Fruit fly (Drosophila melanogaster) whole organism, embryonic: ENCODE results near the gene Vha16-3.

Experiments used
- B-H1 ChIP-seq: fragments of 200-800 bp; sonication (Bioruptor generic); IDR thresholded peaks from 3 replicates; pipeline ENCODE4 v1.3.6; 2022; ENCODE audit warnings: missing biosample characterization, missing genetic modification characterization
- C15 ChIP-seq: fragments of 200-800 bp; sonication (Bioruptor generic); IDR thresholded peaks from 3 replicates; pipeline ENCODE4 v1.3.6; 2022; ENCODE audit warnings: missing biosample characterization, missing genetic modification characterization
- CG10462 ChIP-seq: fragments of 200-800 bp; sonication (Bioruptor generic); optimal IDR thresholded peaks from 2 replicates; lab custom pipeline; 2016; ENCODE audit warnings: missing biosample characterization, missing genetic modification characterization
- CG10979 ChIP-seq: fragments of 200-800 bp; sonication (Bioruptor generic); optimal IDR thresholded peaks from 2 replicates; lab custom pipeline; 2018; ENCODE audit warnings: missing biosample characterization, mild to moderate bottlenecking, missing genetic modification characterization, moderate library complexity
- CG1233 ChIP-seq: fragments of 200-800 bp; sonication (Bioruptor generic); optimal IDR thresholded peaks from 4 replicates; lab custom pipeline; 2018; ENCODE audit warnings: missing biosample characterization, mild to moderate bottlenecking, missing genetic modification characterization
- CG12769 ChIP-seq: fragments of 200-800 bp; sonication (Bioruptor generic); optimal IDR thresholded peaks from 2 replicates; lab custom pipeline; 2019; ENCODE audit warnings: missing biosample characterization, mild to moderate bottlenecking, missing genetic modification characterization, moderate library complexity
- CG15601 ChIP-seq: fragments of 200-800 bp; sonication (Bioruptor generic); optimal IDR thresholded peaks from 3 replicates; lab custom pipeline; 2019; ENCODE audit warnings: missing biosample characterization, mild to moderate bottlenecking, missing genetic modification characterization, moderate library complexity
- CG1602 ChIP-seq: fragments of 200-800 bp; sonication (Bioruptor generic); optimal IDR thresholded peaks from 3 replicates; lab custom pipeline; 2016; ENCODE audit warnings: missing biosample characterization, missing genetic modification characterization
- CG1792 ChIP-seq: fragments of 200-800 bp; sonication (Bioruptor generic); optimal IDR thresholded peaks from 2 replicates; lab custom pipeline; 2016; ENCODE audit warnings: missing biosample characterization, missing genetic modification characterization
- CG32767 ChIP-seq: fragments of 200-800 bp; sonication (Bioruptor generic); IDR thresholded peaks from 2 replicates; pipeline ENCODE4 v1.3.6; 2022; ENCODE audit warnings: missing biosample characterization, missing genetic modification characterization
- CG33557 ChIP-seq: fragments of 200-800 bp; sonication (Bioruptor generic); optimal IDR thresholded peaks from 2 replicates; lab custom pipeline; 2019; ENCODE audit warnings: missing biosample characterization, mild to moderate bottlenecking, missing genetic modification characterization, moderate library complexity
- CG4424 ChIP-seq: fragments of 200-800 bp; sonication (Bioruptor generic); optimal IDR thresholded peaks from 3 replicates; lab custom pipeline; 2016; ENCODE audit warnings: missing biosample characterization, missing genetic modification characterization
- CG4707 ChIP-seq: fragments of 200-800 bp; sonication (Bioruptor generic); optimal IDR thresholded peaks from 2 replicates; lab custom pipeline; 2018; ENCODE audit warnings: missing biosample characterization, mild to moderate bottlenecking, missing genetic modification characterization, moderate library complexity
- CG7357 ChIP-seq: fragments of 200-800 bp; sonication (Bioruptor generic); IDR thresholded peaks from 3 replicates; pipeline ENCODE4 v1.3.6; 2022; ENCODE audit warnings: missing biosample characterization, missing genetic modification characterization
- CG8359 ChIP-seq: fragments of 200-800 bp; sonication (Bioruptor generic); optimal IDR thresholded peaks from 2 replicates; lab custom pipeline; 2017; ENCODE audit warnings: missing biosample characterization, mild to moderate bottlenecking, missing genetic modification characterization, borderline replicate concordance
- CG9797 ChIP-seq: fragments of 200-800 bp; sonication (Bioruptor generic); optimal IDR thresholded peaks from 3 replicates; lab custom pipeline; 2018; ENCODE audit warnings: missing biosample characterization, mild to moderate bottlenecking, missing genetic modification characterization
- CG9876 ChIP-seq: fragments of 200-800 bp; sonication (Bioruptor generic); optimal IDR thresholded peaks from 2 replicates; lab custom pipeline; 2016; ENCODE audit warnings: missing biosample characterization, missing genetic modification characterization
- Dbx ChIP-seq: fragments of 200-800 bp; sonication (Bioruptor generic); IDR thresholded peaks from 3 replicates; pipeline ENCODE4 v1.3.6; 2022; ENCODE audit warnings: missing biosample characterization, missing genetic modification characterization
- Dll ChIP-seq: fragments of 200-800 bp; sonication (Bioruptor generic); IDR thresholded peaks from 4 replicates; pipeline ENCODE4 v1.3.6; 2022; ENCODE audit warnings: missing biosample characterization, missing genetic modification characterization; ENCODE audit not compliant: partially characterized antibody
- Doc3 ChIP-seq: fragments of 200-800 bp; sonication (Bioruptor generic); IDR thresholded peaks from 3 replicates; pipeline ENCODE4 v1.3.6; 2022; ENCODE audit warnings: missing biosample characterization, missing genetic modification characterization; ENCODE audit not compliant: partially characterized antibody
- Gug ChIP-seq: fragments of 200-800 bp; sonication (Bioruptor generic); IDR thresholded peaks from 4 replicates; pipeline ENCODE4 v1.3.6; 2022; ENCODE audit warnings: missing biosample characterization, missing genetic modification characterization
- HLH4C ChIP-seq: fragments of 200-800 bp; sonication (Bioruptor generic); IDR thresholded peaks from 3 replicates; pipeline ENCODE4 v1.3.6; 2022; ENCODE audit warnings: missing biosample characterization, missing genetic modification characterization; ENCODE audit not compliant: partially characterized antibody
- HLH54F ChIP-seq: fragments of 200-800 bp; sonication (Bioruptor generic); optimal IDR thresholded peaks from 3 replicates; lab custom pipeline; 2016; ENCODE audit warnings: missing biosample characterization, missing genetic modification characterization
- Hmr ChIP-seq: fragments of 200-800 bp; sonication (Bioruptor generic); optimal IDR thresholded peaks from 3 replicates; lab custom pipeline; 2017; ENCODE audit warnings: mild to moderate bottlenecking, missing biosample characterization, missing genetic modification reagents, missing genetic modification characterization
- MESR4 ChIP-seq: fragments of 200-800 bp; sonication (Bioruptor generic); optimal IDR thresholded peaks from 2 replicates; lab custom pipeline; 2018; ENCODE audit warnings: missing biosample characterization, mild to moderate bottlenecking, missing genetic modification characterization, moderate library complexity
- Mes4 ChIP-seq: fragments of 200-800 bp; sonication (Bioruptor generic); optimal IDR thresholded peaks from 2 replicates; lab custom pipeline; 2016; ENCODE audit warnings: missing biosample characterization, missing genetic modification characterization
- NC2β ChIP-seq: fragments of 200-800 bp; sonication (Bioruptor generic); optimal IDR thresholded peaks from 2 replicates; lab custom pipeline; 2016; ENCODE audit warnings: missing biosample characterization, missing genetic modification characterization
- Oaz ChIP-seq: fragments of 200-800 bp; sonication (Bioruptor generic); IDR thresholded peaks from 2 replicates; pipeline ENCODE4 v1.3.6; 2022; ENCODE audit warnings: missing biosample characterization, missing genetic modification characterization
- Oli ChIP-seq: fragments of 200-800 bp; sonication (Bioruptor generic); optimal IDR thresholded peaks from 2 replicates; lab custom pipeline; 2018; ENCODE audit warnings: missing biosample characterization, mild to moderate bottlenecking, missing genetic modification characterization, moderate library complexity
- Scr ChIP-seq: fragments of 200-800 bp; sonication (Bioruptor generic); IDR thresholded peaks from 2 replicates; pipeline ENCODE4 v1.3.6; 2022; ENCODE audit warnings: missing biosample characterization, missing genetic modification characterization; ENCODE audit not compliant: partially characterized antibody
- Xrp1 ChIP-seq: fragments of 200-800 bp; sonication (Bioruptor generic); IDR thresholded peaks from 2 replicates; pipeline ENCODE4 v1.3.6; 2022; ENCODE audit warnings: missing biosample characterization, missing genetic modification characterization
- aop ChIP-seq: fragments of 200-800 bp; sonication (Bioruptor generic); IDR thresholded peaks from 2 replicates; pipeline ENCODE4 v1.3.6; 2022; ENCODE audit warnings: missing biosample characterization, missing genetic modification characterization
- ash1 ChIP-seq: fragments of 200-800 bp; sonication (Bioruptor generic); optimal IDR thresholded peaks from 2 replicates; lab custom pipeline; 2018; ENCODE audit warnings: missing biosample characterization, mild to moderate bottlenecking, missing genetic modification characterization
- bbx ChIP-seq: fragments of 200-800 bp; sonication (Bioruptor generic); IDR thresholded peaks from 2 replicates; pipeline ENCODE4 v1.3.6; 2022; ENCODE audit warnings: missing biosample characterization, missing genetic modification characterization; ENCODE audit not compliant: partially characterized antibody
- bigmax ChIP-seq: fragments of 200-800 bp; sonication (Bioruptor generic); optimal IDR thresholded peaks from 2 replicates; lab custom pipeline; 2018; ENCODE audit warnings: missing biosample characterization, mild to moderate bottlenecking, missing genetic modification characterization
- chn ChIP-seq: fragments of 200-800 bp; sonication (Bioruptor generic); optimal IDR thresholded peaks from 2 replicates; lab custom pipeline; 2016; ENCODE audit warnings: missing biosample characterization, missing genetic modification characterization
- dati ChIP-seq: fragments of 200-800 bp; sonication (Bioruptor generic); IDR thresholded peaks from 2 replicates; pipeline ENCODE4 v1.3.6; 2022; ENCODE audit warnings: missing biosample characterization, missing genetic modification characterization
- dysf ChIP-seq: fragments of 200-800 bp; sonication (Bioruptor generic); IDR thresholded peaks from 3 replicates; pipeline ENCODE4 v1.3.6; 2022; ENCODE audit warnings: missing biosample characterization, missing genetic modification characterization
- ems ChIP-seq: fragments of 200-800 bp; sonication (Bioruptor generic); optimal IDR thresholded peaks from 3 replicates; lab custom pipeline; 2016; ENCODE audit warnings: missing biosample characterization, missing genetic modification characterization
- exex ChIP-seq: fragments of 200-800 bp; sonication (Bioruptor generic); optimal IDR thresholded peaks from 4 replicates; lab custom pipeline; 2018; ENCODE audit warnings: missing biosample characterization, mild to moderate bottlenecking, missing genetic modification characterization, moderate library complexity
- grn ChIP-seq: fragments of 200-800 bp; sonication (Bioruptor generic); optimal IDR thresholded peaks from 3 replicates; lab custom pipeline; 2017; ENCODE audit warnings: missing biosample characterization, missing genetic modification characterization
- gt ChIP-seq: fragments of 200-800 bp; sonication (Bioruptor generic); IDR thresholded peaks from 2 replicates; pipeline ENCODE4 v1.3.6; 2022; ENCODE audit warnings: missing biosample characterization, missing genetic modification characterization
- insv ChIP-seq, 2 experiments: fragments of 200-800 bp; sonication (Bioruptor generic); optimal IDR thresholded peaks; 3 replicates each; lab custom pipeline; 2016 to 2018; ENCODE audit warnings: missing biosample characterization in 2 of 2, missing genetic modification characterization in 2 of 2
- peb ChIP-seq: fragments of 200-800 bp; sonication (Bioruptor generic); IDR thresholded peaks from 2 replicates; pipeline ENCODE4 v1.3.6; 2022; ENCODE audit warnings: missing biosample characterization, missing genetic modification characterization
- salm ChIP-seq: fragments of 200-800 bp; sonication (Bioruptor generic); optimal IDR thresholded peaks from 2 replicates; lab custom pipeline; 2018; ENCODE audit warnings: missing biosample characterization, mild to moderate bottlenecking, missing genetic modification characterization
- sqz ChIP-seq: fragments of 200-800 bp; sonication (Bioruptor generic); optimal IDR thresholded peaks from 3 replicates; lab custom pipeline; 2018; ENCODE audit warnings: missing biosample characterization, mild to moderate bottlenecking, missing genetic modification characterization
- tap ChIP-seq: fragments of 200-800 bp; optimal IDR thresholded peaks from 3 replicates; lab custom pipeline; 2019; ENCODE audit warnings: missing biosample characterization, mild to moderate bottlenecking, missing genetic modification characterization, moderate library complexity
- wek ChIP-seq: fragments of 200-800 bp; sonication (Bioruptor generic); optimal IDR thresholded peaks from 3 replicates; lab custom pipeline; 2018; ENCODE audit warnings: missing biosample characterization, mild to moderate bottlenecking, missing genetic modification characterization, moderate library complexity
- zen2 ChIP-seq: fragments of 200-800 bp; sonication (Bioruptor generic); IDR thresholded peaks from 3 replicates; pipeline ENCODE4 v1.3.6; 2022; ENCODE audit warnings: missing biosample characterization, missing genetic modification characterization; ENCODE audit not compliant: partially characterized antibody

Vha16-3 gene

dm6 chr3L:11487327-11487973 is 14.4 kb downstream of the Vha16-3 start, which contains the start of gene chrb (continued):
- TF ChIP-seq Oaz (GFP tag; lab: Robert Waterston, UW) (no peak), bbx (GFP tag; lab: Robert Waterston, UW) (peak; percentile 80), bigmax (GFP tag; lab: Kevin White, UChicago) (peak; percentile 39), HLH4C (GFP tag; lab: Robert Waterston, UW) (peak; percentile 40; the same call in 1 of the 3 replicates), ash1 (GFP tag; lab: Kevin White, UChicago) (peak; percentile 85), Dbx (GFP tag; lab: Robert Waterston, UW) (peak; percentile 65; the same call in 2 of the 3 replicates), CG10979 (tag; lab: Kevin White, UChicago) (peak; percentile 47), chn (GFP tag; lab: Kevin White, UChicago) (peak; percentile 40), aop (no peak), gt (GFP tag; lab: Robert Waterston, UW) (no peak), grn (GFP tag; lab: Kevin White, UChicago) (no peak), dati (no peak), HLH54F (GFP tag; lab: Kevin White, UChicago) (no peak), CG7357 (GFP tag; lab: Robert Waterston, UW) (no peak), dysf (GFP tag; lab: Robert Waterston, UW) (peak; percentile 33; the same call in 1 of the 3 replicates), CG1792 (GFP tag; lab: Kevin White, UChicago) (peak; percentile 16), sqz (GFP tag; lab: Kevin White, UChicago) (peak; percentile 93), insv (GFP tag; optimal IDR thresholded peaks at IDR 0.05; lab: Kevin White, UChicago) (peak in 1 of 2 experiments; percentile 39), CG10462 (GFP tag; lab: Kevin White, UChicago) (peak; percentile 35), NC2β (GFP tag; lab: Kevin White, UChicago) (peak; percentile 74), Hmr (GFP tag; lab: Kevin White, UChicago) (peak; percentile 54), MESR4 (GFP tag; lab: Kevin White, UChicago) (peak; percentile 2), Dll (0 out of 4 replicates have a peak, but pooled peaks have one; percentile 48), exex (tag; lab: Kevin White, UChicago) (peak; percentile 31), CG33557 (peak; percentile 54), B-H1 (no peak), salm (tag; lab: Kevin White, UChicago) (peak; percentile 38), ems (GFP tag; lab: Kevin White, UChicago) (peak; percentile 53), CG32767 (peak; percentile 50; the same call in 1 of the 2 replicates), peb (no peak), CG1602 (GFP tag; lab: Kevin White, UChicago) (no peak), CG4707 (GFP tag; lab: Kevin White, UChicago) (peak; percentile 67), Oli (tag; lab: Kevin White, UChicago) (peak; percentile 26), CG4424 (peak; percentile 29), Mes4 (peak; percentile 50), CG8359 (GFP tag; lab: Kevin White, UChicago) (peak; percentile 43), wek (GFP tag; lab: Kevin White, UChicago) (peak; percentile 44), CG1233 (GFP tag; lab: Kevin White, UChicago) (peak; percentile 25), Scr (GFP tag; lab: Robert Waterston, UW) (peak; percentile 59), CG9797 (peak; percentile 16), CG12769 (tag; lab: Kevin White, UChicago) (peak; percentile 80), zen2 (peak; percentile 84), C15 (no peak), CG9876 (GFP tag; lab: Kevin White, UChicago) (peak; percentile 47), CG15601 (tag; lab: Kevin White, UChicago) (no peak), tap (no peak), Xrp1 (GFP tag; lab: Robert Waterston, UW) (peak; percentile 58; the same call in 1 of the 2 replicates), Doc3 (GFP tag; lab: Robert Waterston, UW) (peak; percentile 51; the same call in 1 of the 3 replicates), Gug (GFP tag; lab: Robert Waterston, UW) (peak; percentile 38; the same call in 2 of the 4 replicates)
